Worm (Caenorhabditis elegans) whole organism, L3 larva: ENCODE results near the gene nhr-218.
A peak's percentile ranks its signal among the peaks of the same experiment; 100 is the strongest.

Experiments
- R02D3.7 ChIP-seq: fragments of 150-350 bp; optimal IDR thresholded peaks from 2 replicates; lab custom pipeline; 2014; ENCODE audit warnings: missing biosample characterization, missing genetic modification characterization
- ama-1 ChIP-seq: fragments of 150-350 bp; optimal IDR thresholded peaks from 2 replicates; lab custom pipeline; 2018
- ceh-16 ChIP-seq: sonication (generic microtip); optimal IDR thresholded peaks from 2 replicates; lab custom pipeline; 2017; ENCODE audit warnings: missing biosample characterization, missing genetic modification characterization
- ceh-28 ChIP-seq: fragments of 150-350 bp; optimal IDR thresholded peaks from 2 replicates; lab custom pipeline; 2014; ENCODE audit warnings: missing biosample characterization, missing genetic modification reagents, missing genetic modification characterization
- ceh-82 ChIP-seq: fragments of 150-350 bp; optimal IDR thresholded peaks from 2 replicates; lab custom pipeline; 2014; ENCODE audit warnings: missing biosample characterization, missing genetic modification characterization
- egl-5 ChIP-seq: fragments of 150-350 bp; optimal IDR thresholded peaks from 2 replicates; lab custom pipeline; 2017; ENCODE audit warnings: missing biosample characterization, missing genetic modification reagents, missing genetic modification characterization, inconsistent platforms
- elt-2 ChIP-seq: sonication (generic microtip); optimal IDR thresholded peaks from 2 replicates; lab custom pipeline; 2016; ENCODE audit warnings: missing genetic modification reagents, mild to moderate bottlenecking, missing genetic modification characterization, missing compliant biosample characterization
- eor-1 ChIP-seq, 2 experiments: fragments of 150-350 bp; optimal IDR thresholded peaks; 2 replicates each; lab custom pipeline; 2014 to 2018; ENCODE audit warnings: missing biosample characterization in 2 of 2, missing genetic modification characterization in 2 of 2
- fkh-10 ChIP-seq: sonication (generic microtip); optimal IDR thresholded peaks from 2 replicates; lab custom pipeline; 2017; ENCODE audit warnings: missing biosample characterization, missing genetic modification reagents, missing genetic modification characterization
- fos-1 ChIP-seq: fragments of 150-350 bp; optimal IDR thresholded peaks from 2 replicates; lab custom pipeline; 2014; ENCODE audit warnings: missing biosample characterization, missing genetic modification characterization
- jun-1 ChIP-seq: fragments of 150-350 bp; optimal IDR thresholded peaks from 2 replicates; lab custom pipeline; 2014; ENCODE audit warnings: missing biosample characterization, missing genetic modification reagents, missing genetic modification characterization
- lsy-12 ChIP-seq: sonication (generic microtip); optimal IDR thresholded peaks from 2 replicates; lab custom pipeline; 2016; ENCODE audit warnings: mild to moderate bottlenecking, missing genetic modification characterization, missing compliant biosample characterization
- mml-1 ChIP-seq: fragments of 150-350 bp; sonication (generic microtip); optimal IDR thresholded peaks from 3 replicates; lab custom pipeline; 2014; ENCODE audit warnings: missing biosample characterization, missing genetic modification characterization
- nfya-1 ChIP-seq: sonication (generic microtip); optimal IDR thresholded peaks from 2 replicates; lab custom pipeline; 2017; ENCODE audit warnings: missing genetic modification characterization, mild to moderate bottlenecking, missing compliant biosample characterization, antibody characterized with exemption, moderate library complexity; ENCODE audit not compliant: insufficient read depth
- nhr-12 ChIP-seq: fragments of 150-350 bp; optimal IDR thresholded peaks from 2 replicates; lab custom pipeline; 2014; ENCODE audit warnings: missing biosample characterization, missing genetic modification characterization
- nhr-23 ChIP-seq: fragments of 150-350 bp; optimal IDR thresholded peaks from 2 replicates; lab custom pipeline; 2014; ENCODE audit warnings: missing biosample characterization, missing genetic modification reagents, missing genetic modification characterization
- nhr-25 ChIP-seq: sonication (generic microtip); optimal IDR thresholded peaks from 2 replicates; lab custom pipeline; 2017; ENCODE audit warnings: missing biosample characterization, missing genetic modification characterization
- nhr-28 ChIP-seq: fragments of 150-350 bp; optimal IDR thresholded peaks from 2 replicates; lab custom pipeline; 2014; ENCODE audit warnings: missing biosample characterization, missing genetic modification characterization
- nhr-67 ChIP-seq: fragments of 150-350 bp; optimal IDR thresholded peaks from 2 replicates; lab custom pipeline; 2014; ENCODE audit warnings: missing biosample characterization, missing genetic modification characterization
- nhr-77 ChIP-seq: fragments of 150-350 bp; optimal IDR thresholded peaks from 2 replicates; lab custom pipeline; 2014; ENCODE audit warnings: missing biosample characterization, missing genetic modification characterization
- pha-4 ChIP-seq: fragments of 150-350 bp; optimal IDR thresholded peaks from 2 replicates; lab custom pipeline; 2014; ENCODE audit warnings: missing biosample characterization, missing genetic modification reagents, missing genetic modification characterization
- pqm-1 ChIP-seq: fragments of 150-350 bp; optimal IDR thresholded peaks from 2 replicates; lab custom pipeline; 2017; ENCODE audit warnings: missing biosample characterization, missing genetic modification characterization, inconsistent platforms
- sea-2 ChIP-seq: fragments of 150-350 bp; sonication (generic microtip); optimal IDR thresholded peaks from 4 replicates; lab custom pipeline; 2014; ENCODE audit warnings: missing biosample characterization, missing genetic modification reagents, missing genetic modification characterization
- snpc-4 ChIP-seq: fragments of 150-350 bp; optimal IDR thresholded peaks from 2 replicates; lab custom pipeline; 2014; ENCODE audit warnings: missing biosample characterization, missing genetic modification characterization
- unc-62 ChIP-seq: fragments of 150-350 bp; sonication (generic microtip); optimal IDR thresholded peaks from 4 replicates; lab custom pipeline; 2014; ENCODE audit warnings: missing biosample characterization, missing genetic modification reagents, missing genetic modification characterization
- ztf-11 ChIP-seq: fragments of 150-350 bp; optimal IDR thresholded peaks from 2 replicates; lab custom pipeline; 2014; ENCODE audit warnings: missing biosample characterization, missing genetic modification characterization

Gene nhr-218

ce11 chrV:16256395-16256794 lies 1.8 kb upstream of the nhr-218 start, which contains the start of gene bgnt-1.3:
TSS of gene bgnt-1.3 (minus strand) at chrV:16256495.
- TF ChIP-seq ceh-82 (tag; lab: Kevin White, UChicago): no peak
- TF ChIP-seq, all 47 proteins: peak for 0

ce11 chrV:16259684-16260083 lies 1.4 kb downstream of the nhr-218 start, which contains the start of gene nhr-127:
TSS of gene nhr-127 (plus strand) at chrV:16259984.
- no peak for TF ChIP-seq ztf-11 (tag; lab: Kevin White, UChicago)
- no peak for TF ChIP-seq nhr-77 (tag; lab: Kevin White, UChicago)
- TF ChIP-seq eor-1 (tag; optimal IDR thresholded peaks at IDR 0.05; lab: Kevin White, UChicago): no peak
- TF ChIP-seq ama-1: no peak
- no peak for TF ChIP-seq ceh-16 (tag; lab: Kevin White, UChicago)
- TF ChIP-seq nhr-23 (tag; lab: Kevin White, UChicago): no peak
- no peak for TF ChIP-seq jun-1
- no peak for TF ChIP-seq snpc-4 (tag; lab: Kevin White, UChicago)

ce11 chrV:16266514-16266913 lies 8.3 kb downstream of the nhr-218 start, which contains the start of gene T13F3.4:
TSS of gene T13F3.4 (minus strand) at chrV:16266614.
- no peak for TF ChIP-seq eor-1 (tag; optimal IDR thresholded peaks at IDR 0.05; lab: Kevin White, UChicago)
- TF ChIP-seq pqm-1 (tag; lab: Kevin White, UChicago): no peak
- TF ChIP-seq nhr-25: no peak
- TF ChIP-seq pha-4 (tag; lab: Kevin White, UChicago): no peak
- no peak for TF ChIP-seq mml-1 (tag; lab: Kevin White, UChicago)
- TF ChIP-seq fkh-10 (GFP tag; lab: Kevin White, UChicago): no peak
- TF ChIP-seq R02D3.7 (tag; lab: Kevin White, UChicago): no peak
- no peak for TF ChIP-seq nhr-77 (tag; lab: Kevin White, UChicago)
- TF ChIP-seq unc-62 (GFP tag; lab: Kevin White, UChicago): no peak

ce11 chrV:16269556-16269955 lies 11.3 kb downstream of the nhr-218 start, which contains the start of the genes fbxa-2 and T13F3.8:
TSS of gene fbxa-2 (minus strand) at chrV:16269656.
TSS of gene T13F3.8 (plus strand) at chrV:16269800.
- TF ChIP-seq fos-1 (no peak), unc-62 (GFP tag; lab: Kevin White, UChicago) (no peak), nhr-25 (no peak), pha-4 (tag; lab: Kevin White, UChicago) (peak; percentile 38), ceh-28 (tag; lab: Kevin White, UChicago) (no peak)

ce11 chrV:16271121-16271520 lies 12.9 kb downstream of the nhr-218 start, which contains the start of gene T13F3.6:
TSS of gene T13F3.6 (minus strand) at chrV:16271221.
- TF ChIP-seq nhr-12 (tag; lab: Kevin White, UChicago) (no peak), sea-2 (GFP tag; lab: Kevin White, UChicago) (no peak), nhr-25 (no peak), elt-2 (tag; lab: Kevin White, UChicago) (no peak), unc-62 (GFP tag; lab: Kevin White, UChicago) (no peak), nhr-67 (tag; lab: Kevin White, UChicago) (no peak), nfya-1 (tag; lab: Kevin White, UChicago) (no peak), egl-5 (tag; lab: Kevin White, UChicago) (no peak), eor-1 (tag; optimal IDR thresholded peaks at IDR 0.05; lab: Kevin White, UChicago) (no peak), snpc-4 (tag; lab: Kevin White, UChicago) (no peak), fos-1 (no peak), lsy-12 (no peak)

ce11 chrV:16275347-16275746 lies 17.1 kb downstream of the nhr-218 start, which contains the start of gene pacl-1:
TSS of gene pacl-1 (minus strand) at chrV:16275447.
- TF ChIP-seq nhr-28 (tag; lab: Kevin White, UChicago) (no peak), R02D3.7 (tag; lab: Kevin White, UChicago) (no peak), ceh-28 (tag; lab: Kevin White, UChicago) (no peak), mml-1 (tag; lab: Kevin White, UChicago) (no peak), snpc-4 (tag; lab: Kevin White, UChicago) (no peak), nhr-12 (tag; lab: Kevin White, UChicago) (no peak), nhr-77 (tag; lab: Kevin White, UChicago) (no peak)

- TF ChIP-seq pqm-1 (tag; lab: Kevin White, UChicago) (peak; percentile 97), snpc-4 (tag; lab: Kevin White, UChicago) (no peak), jun-1 (peak; percentile 10), pha-4 (tag; lab: Kevin White, UChicago) (peak; percentile 73), elt-2 (tag; lab: Kevin White, UChicago) (peak; percentile 93), ceh-16 (tag; lab: Kevin White, UChicago) (no peak)
These were observed 19.7 kb downstream of the nhr-218 start, which contains the start of gene cyp-37B1 for ce11 chrV:16277918-16278317. TSS of gene cyp-37B1 (plus strand) at chrV:16278116.
